Worm (Caenorhabditis elegans): ENCODE measurements around the gene col-129.

DNA sequence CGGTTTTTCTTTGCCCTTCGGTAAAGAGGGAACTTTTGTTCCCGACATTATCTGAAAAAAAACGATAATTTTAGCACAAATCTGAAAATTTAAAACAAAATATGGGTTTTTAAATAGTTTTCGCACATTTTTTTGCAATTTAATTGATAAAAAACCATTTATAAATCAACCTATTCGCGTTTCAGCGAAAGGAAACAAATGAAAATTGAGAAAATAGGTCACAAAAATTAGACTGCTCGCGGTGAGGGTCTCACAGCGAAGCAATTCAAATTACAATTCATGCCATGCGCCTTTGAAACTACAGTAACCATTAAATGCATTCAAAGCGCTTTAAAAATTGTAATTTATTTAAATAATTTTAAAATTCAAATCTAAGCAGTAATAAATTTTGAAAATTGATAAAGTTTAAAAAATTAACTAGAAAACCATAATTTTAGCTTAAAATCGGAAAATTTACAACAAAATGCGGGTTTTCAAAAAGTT lies 44.0 kb upstream of the col-129 start, which contains the start of gene B0001.7:
- no peak for TF ChIP-seq cog-1 (tag; optimal IDR thresholded peaks at IDR 0.05)
- no peak for TF ChIP-seq med-1 (GFP tag; optimal IDR thresholded peaks at IDR 0.05; ENCODE audit: insufficient read depth)
- TF ChIP-seq ztf-23 (GFP tag; IDR thresholded peaks at IDR 0.05) = no peak
- TF ChIP-seq T22C8.4 (GFP tag; IDR thresholded peaks at IDR 0.05) = no peak
- TF ChIP-seq ztf-29 (GFP tag; IDR thresholded peaks at IDR 0.05) = no peak
- TF ChIP-seq ref-1 (GFP tag; conservative IDR thresholded peaks at IDR 0.05) = no peak
- no peak for TF ChIP-seq flt-1 (GFP tag; IDR thresholded peaks at IDR 0.05)
- no peak for TF ChIP-seq tab-1 (GFP tag; IDR thresholded peaks at IDR 0.05)
